Worm (Caenorhabditis elegans) whole organism, early embryonic: ENCODE measurements around the gene C54D10.3.
A peak's percentile ranks its signal among the peaks of the same experiment; 100 is the strongest.

Experiments used
- B0310.2 ChIP-seq: sonication (generic microtip); optimal IDR thresholded peaks from 2 replicates; lab custom pipeline; 2016; ENCODE audit warnings: mild to moderate bottlenecking, missing genetic modification characterization, missing compliant biosample characterization
- F13C5.2 ChIP-seq: sonication (generic microtip); optimal IDR thresholded peaks from 2 replicates; lab custom pipeline; 2017; ENCODE audit warnings: mild to moderate bottlenecking, missing genetic modification characterization, inconsistent platforms, missing compliant biosample characterization
- aly-1 ChIP-seq: sonication (generic microtip); optimal IDR thresholded peaks from 2 replicates; lab custom pipeline; 2016; ENCODE audit warnings: missing genetic modification characterization, missing compliant biosample characterization
- ama-1 ChIP-seq: fragments of 150-350 bp; optimal IDR thresholded peaks from 2 replicates; lab custom pipeline; 2014
- ceh-13 ChIP-seq: fragments of 200-800 bp; sonication (Bioruptor generic); optimal IDR thresholded peaks from 2 replicates; lab custom pipeline; 2018; ENCODE audit warnings: mild to moderate bottlenecking, missing genetic modification characterization, missing compliant biosample characterization
- ceh-36 ChIP-seq: sonication (generic microtip); optimal IDR thresholded peaks from 2 replicates; lab custom pipeline; 2016; ENCODE audit warnings: missing genetic modification characterization, inconsistent platforms, missing compliant biosample characterization
- ets-7 ChIP-seq: sonication (generic microtip); optimal IDR thresholded peaks from 2 replicates; lab custom pipeline; 2016; ENCODE audit warnings: missing genotype, missing genetic modification characterization, missing compliant biosample characterization
- flt-1 ChIP-seq: fragments of 200-800 bp; sonication (Bioruptor generic); IDR thresholded peaks from 2 replicates; pipeline ENCODE4 v1.3.6; 2022; ENCODE audit warnings: missing genetic modification characterization, missing compliant biosample characterization
- hmbx-1 ChIP-seq: sonication (generic microtip); optimal IDR thresholded peaks from 2 replicates; lab custom pipeline; 2016; ENCODE audit warnings: mild to moderate bottlenecking, missing genetic modification characterization, missing compliant biosample characterization
- hmg-4 ChIP-seq: fragments of 200-800 bp; sonication (Bioruptor generic); optimal IDR thresholded peaks from 2 replicates; lab custom pipeline; 2018; ENCODE audit warnings: mild to moderate bottlenecking, missing genetic modification characterization, missing compliant biosample characterization
- hnd-1 ChIP-seq: sonication (generic microtip); optimal IDR thresholded peaks from 2 replicates; lab custom pipeline; 2016; ENCODE audit warnings: missing genetic modification characterization, missing compliant biosample characterization
- pes-1 ChIP-seq: fragments of 200-800 bp; sonication (Bioruptor generic); IDR thresholded peaks from 2 replicates; pipeline ENCODE4 v1.3.6; 2022; ENCODE audit warnings: missing genetic modification reagents, missing genetic modification characterization, missing compliant biosample characterization
- scrt-1 ChIP-seq: fragments of 200-800 bp; sonication (Bioruptor generic); IDR thresholded peaks from 2 replicates; pipeline ENCODE4 v1.3.6; 2022; ENCODE audit warnings: missing genetic modification characterization, missing compliant biosample characterization
- sea-1 ChIP-seq: fragments of 200-800 bp; sonication (Bioruptor generic); conservative IDR thresholded peaks from 2 replicates; pipeline ENCODE4 v1.3.6; 2022; ENCODE audit warnings: missing genetic modification characterization, missing compliant biosample characterization
- tbx-11 ChIP-seq: fragments of 200-800 bp; sonication (Bioruptor generic); IDR thresholded peaks from 2 replicates; pipeline ENCODE4 v1.3.6; 2022; ENCODE audit warnings: missing genetic modification characterization, missing compliant biosample characterization
- tbx-37 ChIP-seq: fragments of 200-800 bp; sonication (Bioruptor generic); conservative IDR thresholded peaks from 2 replicates; pipeline ENCODE4 v1.3.6; 2022; ENCODE audit warnings: missing genetic modification reagents, missing genetic modification characterization, missing compliant biosample characterization
- tra-4 ChIP-seq: sonication (generic microtip); optimal IDR thresholded peaks from 2 replicates; lab custom pipeline; 2017; ENCODE audit warnings: missing genetic modification characterization, missing compliant biosample characterization

The C54D10.3 gene

DNA sequence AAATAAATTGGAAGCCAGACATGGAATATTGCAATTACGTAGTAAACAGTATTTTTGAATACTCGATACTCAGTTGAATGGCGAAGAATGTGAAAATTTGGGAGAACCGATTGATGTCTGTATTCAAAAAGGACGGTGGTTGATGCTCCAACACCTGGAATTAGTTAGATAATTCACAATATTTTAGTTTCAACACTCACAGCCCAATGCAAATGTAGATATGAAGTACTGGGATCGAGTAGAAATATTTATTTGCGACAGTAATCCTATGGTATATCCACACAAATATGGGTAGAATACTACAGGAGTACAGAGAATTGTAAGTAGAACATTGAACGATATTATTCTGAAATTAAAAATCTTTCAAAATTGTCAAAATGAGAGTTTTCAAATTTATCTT is 14.7 kb downstream of the C54D10.3 start:
- TF ChIP-seq ceh-13 (GFP tag; lab: Kevin White, UChicago) (no peak), B0310.2 (tag; lab: Kevin White, UChicago) (no peak), ceh-36 (tag; lab: Kevin White, UChicago) (no peak), tbx-37 (GFP tag; lab: Robert Waterston, UW) (no peak), hmbx-1 (no peak), flt-1 (no peak), aly-1 (no peak), ets-7 (tag; lab: Kevin White, UChicago) (no peak)

DNA sequence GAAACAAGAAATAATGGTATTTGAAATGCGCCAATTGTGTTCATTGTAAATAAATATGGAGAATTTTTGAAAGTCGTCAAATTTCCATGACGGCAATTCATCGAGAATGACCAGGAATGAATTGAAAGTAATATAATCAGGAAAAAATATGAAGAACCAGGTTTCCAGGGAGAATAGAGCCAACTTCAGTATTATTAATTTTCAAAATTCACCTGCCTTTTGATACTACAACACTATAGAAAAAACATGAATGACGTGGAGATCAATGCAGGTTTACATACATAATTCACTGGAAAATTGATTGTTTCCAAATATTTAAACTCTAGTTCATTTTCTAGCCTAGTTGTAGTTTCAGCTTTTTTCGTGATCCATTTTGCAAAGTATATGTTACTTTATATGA is 15.3 kb downstream of the C54D10.3 start, which contains the start of gene srh-25:
srh-25 (minus strand) TSS at position 101 of the 400 bp plus-strand sequence.
- no peak for TF ChIP-seq tbx-11

DNA sequence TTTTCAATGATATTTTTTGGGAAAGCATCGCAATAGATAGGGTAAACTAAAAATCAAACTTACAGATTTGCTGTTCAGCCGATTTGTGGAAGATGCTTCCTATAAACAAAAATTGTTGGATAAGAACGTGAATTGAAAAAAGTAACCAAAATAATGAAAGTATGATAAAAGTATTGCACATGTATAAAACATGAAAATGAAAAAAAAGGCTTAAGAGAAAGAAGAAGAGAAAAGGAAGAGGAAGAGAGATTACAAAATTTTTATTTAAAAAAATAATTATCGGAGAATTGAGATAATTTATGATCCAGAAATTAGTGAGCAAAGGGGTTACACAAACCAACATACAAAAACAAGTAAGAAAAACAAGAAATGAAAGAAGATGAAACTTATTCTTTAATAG is 23.0 kb downstream of the C54D10.3 start, which contains the start of gene pals-37:
pals-37 (minus strand) TSS at position 101 of the 400 bp plus-strand sequence.
- TF ChIP-seq scrt-1 (GFP tag; lab: Robert Waterston, UW) (no peak), flt-1 (no peak), tra-4 (tag; lab: Kevin White, UChicago) (no peak), B0310.2 (tag; lab: Kevin White, UChicago) (no peak), ceh-13 (GFP tag; lab: Kevin White, UChicago) (no peak), F13C5.2 (tag; lab: Kevin White, UChicago) (no peak), pes-1 (GFP tag; lab: Robert Waterston, UW) (no peak)

DNA sequence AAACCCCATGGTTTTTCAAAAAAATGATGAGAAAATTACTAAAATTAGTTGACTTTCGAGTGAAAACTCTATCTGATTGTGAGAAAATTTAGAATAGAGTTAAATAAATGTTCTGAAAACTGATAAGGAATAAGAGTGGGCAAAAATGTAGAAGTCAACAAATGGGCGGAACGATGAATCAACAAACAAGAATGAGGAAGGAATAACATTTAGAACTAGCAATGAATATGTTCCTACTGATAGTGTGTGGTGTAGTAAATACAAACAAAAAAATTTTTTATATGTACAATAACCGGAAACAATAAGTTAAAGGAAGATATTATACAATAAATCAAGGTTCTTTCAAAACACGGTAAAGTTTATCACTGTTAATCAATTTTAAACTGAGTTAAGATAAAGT is 25.4 kb downstream of the C54D10.3 start, which contains the start of gene pals-39:
pals-39 (minus strand) TSS at position 101 of the 400 bp plus-strand sequence.
- TF ChIP-seq sea-1 (no peak), ama-1 (no peak), ceh-36 (tag; lab: Kevin White, UChicago) (no peak), hmbx-1 (no peak)

DNA sequence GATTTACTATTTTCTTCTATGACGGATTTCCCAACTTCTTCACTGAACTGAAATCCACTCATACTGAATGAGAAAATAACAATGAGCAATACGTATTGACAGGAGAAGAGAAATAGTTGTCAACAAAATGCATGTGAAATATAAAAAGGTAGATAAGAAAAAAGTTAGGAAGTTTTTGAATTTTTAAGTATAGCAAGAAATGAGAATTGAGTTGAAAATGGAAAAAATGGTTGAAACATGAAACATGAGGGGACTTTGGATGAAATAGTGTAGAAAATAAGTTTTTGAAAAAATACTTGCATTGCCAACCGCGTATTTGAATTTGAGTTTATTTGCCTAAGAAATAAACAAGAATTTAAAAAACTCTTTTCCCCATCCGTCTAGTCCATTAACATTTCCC is 28.5 kb downstream of the C54D10.3 start, which contains the start of the genes pals-38 and C54D10.9:
pals-38 (minus strand) TSS at position 101 of the 400 bp plus-strand sequence.
C54D10.9 (plus strand) TSS at position 259 of the 400 bp plus-strand sequence.
- no peak for TF ChIP-seq aly-1
- no peak for TF ChIP-seq tbx-37 (GFP tag; lab: Robert Waterston, UW)
- TF ChIP-seq hmbx-1 = no peak
- TF ChIP-seq F13C5.2 (tag; lab: Kevin White, UChicago) = no peak
- no peak for TF ChIP-seq hnd-1 (tag; lab: Kevin White, UChicago)
- TF ChIP-seq hmg-4 = no peak
- no peak for TF ChIP-seq ceh-13 (GFP tag; lab: Kevin White, UChicago)
- no peak for TF ChIP-seq tra-4 (tag; lab: Kevin White, UChicago)
- no peak for TF ChIP-seq scrt-1 (GFP tag; lab: Robert Waterston, UW)

DNA sequence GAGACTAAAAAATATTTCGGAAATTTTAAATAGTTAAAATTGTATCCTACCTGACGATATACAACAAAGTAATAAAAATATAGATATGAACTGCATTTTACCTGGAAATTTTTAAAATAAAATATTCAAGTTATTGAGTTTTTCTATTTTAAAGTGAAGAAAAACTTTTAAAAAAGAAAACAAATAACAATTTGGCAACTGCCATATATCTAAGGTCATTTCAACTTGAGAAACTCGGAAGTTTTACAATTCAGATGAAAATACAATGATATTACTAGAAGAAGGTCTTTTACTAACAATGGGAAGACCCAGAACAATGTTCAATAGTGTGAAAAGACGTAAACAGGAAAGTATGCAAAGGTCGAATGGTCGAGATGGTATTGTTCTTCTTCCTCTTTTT is 31.5 kb downstream of the C54D10.3 start, which contains the start of gene C54D10.10:
C54D10.10 (minus strand) TSS at position 101 of the 400 bp plus-strand sequence.
- TF ChIP-seq pes-1 (GFP tag; lab: Robert Waterston, UW) (no peak), tbx-37 (GFP tag; lab: Robert Waterston, UW) (no peak), hnd-1 (tag; lab: Kevin White, UChicago) (no peak), sea-1 (no peak), scrt-1 (GFP tag; lab: Robert Waterston, UW) (no peak), aly-1 (no peak), ama-1 (no peak), B0310.2 (tag; lab: Kevin White, UChicago) (no peak), flt-1 (no peak), ceh-13 (GFP tag; lab: Kevin White, UChicago) (no peak)

DNA sequence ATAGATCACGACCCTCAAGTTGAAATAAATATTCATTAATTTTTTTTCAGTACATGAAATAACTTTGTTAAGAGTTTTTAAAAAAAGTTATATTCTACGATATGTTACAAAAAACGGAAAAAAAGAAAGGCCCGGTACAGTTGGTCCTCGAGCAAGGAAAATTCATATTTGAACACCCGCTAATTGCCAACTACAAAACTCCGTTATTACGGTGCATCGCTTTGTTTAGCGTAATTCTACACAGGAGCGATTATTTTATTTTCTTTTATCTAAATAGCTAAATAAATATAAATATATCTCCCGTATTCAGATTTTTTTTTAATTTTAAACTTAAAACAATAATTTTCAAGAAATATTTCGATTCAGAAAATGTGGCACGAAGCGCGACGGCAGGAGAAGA is 32.0 kb downstream of the C54D10.3 start, which contains the start of gene F28C1.1:
F28C1.1 (plus strand) TSS at position 365 of the 400 bp plus-strand sequence.
- TF ChIP-seq hmbx-1 (no peak), flt-1 (no peak), F13C5.2 (tag; lab: Kevin White, UChicago) (peak; percentile 17)

DNA sequence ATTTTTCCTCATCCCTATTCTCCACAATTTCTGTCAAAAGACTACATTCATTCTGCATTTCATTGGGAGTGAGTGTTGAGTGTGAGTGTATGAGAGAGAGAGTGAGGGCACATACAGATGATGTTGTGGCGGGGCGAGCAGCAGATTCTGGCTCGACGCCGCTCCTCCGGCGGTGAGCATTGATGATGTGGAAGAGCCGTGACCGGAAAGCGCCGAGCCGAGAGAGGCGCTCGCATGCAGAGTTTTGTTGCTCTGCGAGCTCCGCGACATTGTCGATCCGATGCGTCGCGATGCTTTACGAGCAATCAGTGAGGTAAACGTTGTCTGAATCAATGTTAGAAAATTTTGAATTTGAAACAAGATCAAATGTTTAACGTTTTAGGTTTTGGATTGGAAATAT is 37.3 kb downstream of the C54D10.3 start:
- TF ChIP-seq B0310.2 (tag; lab: Kevin White, UChicago) = no peak
- no peak for TF ChIP-seq ceh-13 (GFP tag; lab: Kevin White, UChicago)
- TF ChIP-seq pes-1 (GFP tag; lab: Robert Waterston, UW) = no peak
- TF ChIP-seq F13C5.2 (tag; lab: Kevin White, UChicago) = no peak
- TF ChIP-seq ama-1 = no peak
- TF ChIP-seq flt-1 = no peak
- TF ChIP-seq scrt-1 (GFP tag; lab: Robert Waterston, UW) = no peak
- TF ChIP-seq ets-7 (tag; lab: Kevin White, UChicago) = no peak
- TF ChIP-seq sea-1 = no peak
- no peak for TF ChIP-seq hmg-4
- TF ChIP-seq hmbx-1 = no peak
- TF ChIP-seq tra-4 (tag; lab: Kevin White, UChicago) = no peak
- no peak for TF ChIP-seq ceh-36 (tag; lab: Kevin White, UChicago)
- TF ChIP-seq aly-1 = no peak
- no peak for TF ChIP-seq tbx-37 (GFP tag; lab: Robert Waterston, UW)
- TF ChIP-seq tbx-11 = no peak
- no peak for TF ChIP-seq hnd-1 (tag; lab: Kevin White, UChicago)

DNA sequence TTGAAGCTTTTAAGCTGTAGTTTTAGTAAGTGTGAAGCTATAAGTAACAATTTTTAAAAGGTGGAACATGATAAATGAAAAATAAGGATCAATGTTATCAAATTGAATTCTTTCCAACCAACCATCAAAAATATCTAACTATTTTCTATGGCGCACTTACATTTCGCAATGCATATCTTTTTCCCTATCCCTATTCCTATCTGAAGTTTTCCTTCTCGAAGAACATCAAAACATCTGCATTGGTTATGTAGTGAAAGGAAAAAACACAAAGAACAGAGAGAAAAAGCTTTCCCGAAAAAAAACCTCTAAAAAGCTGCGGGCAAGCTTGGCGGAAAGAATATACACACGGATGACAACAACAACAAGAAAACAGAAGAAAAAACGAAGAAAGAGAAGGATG is 42.2 kb downstream of the C54D10.3 start:
- TF ChIP-seq ets-7 (tag; lab: Kevin White, UChicago) (no peak), scrt-1 (GFP tag; lab: Robert Waterston, UW) (no peak), tra-4 (tag; lab: Kevin White, UChicago) (no peak), ceh-13 (GFP tag; lab: Kevin White, UChicago) (no peak), ceh-36 (tag; lab: Kevin White, UChicago) (no peak), pes-1 (GFP tag; lab: Robert Waterston, UW) (no peak), sea-1 (no peak), aly-1 (no peak), hmg-4 (no peak), hnd-1 (tag; lab: Kevin White, UChicago) (no peak), hmbx-1 (no peak), ama-1 (no peak), tbx-11 (no peak), flt-1 (no peak), B0310.2 (tag; lab: Kevin White, UChicago) (no peak), tbx-37 (GFP tag; lab: Robert Waterston, UW) (no peak)
